Fruit fly (Drosophila melanogaster) whole organism, prepupa: Measurements from ENCODE around the gene Rtca.

Experiments used
- CG10631 ChIP-seq: fragments of 200-800 bp; sonication (Bioruptor generic); optimal IDR thresholded peaks from 2 replicates; lab custom pipeline; 2016; ENCODE audit warnings: missing biosample characterization, missing genetic modification characterization
- CG10669 ChIP-seq: fragments of 200-800 bp; sonication (Bioruptor generic); optimal IDR thresholded peaks from 3 replicates; lab custom pipeline; 2018; ENCODE audit warnings: missing biosample characterization, mild to moderate bottlenecking, missing genetic modification characterization, moderate library complexity
- CG11762 ChIP-seq: fragments of 200-800 bp; sonication (Bioruptor generic); optimal IDR thresholded peaks from 3 replicates; lab custom pipeline; 2016; ENCODE audit warnings: missing biosample characterization, missing genetic modification characterization; ENCODE audit not compliant: insufficient read depth
- CG15336 ChIP-seq: fragments of 200-800 bp; sonication (Bioruptor generic); IDR thresholded peaks from 2 replicates; pipeline ENCODE4 v1.3.6; 2022; ENCODE audit warnings: missing biosample characterization, missing genetic modification characterization
- CG1621 ChIP-seq: fragments of 200-800 bp; sonication (Bioruptor generic); optimal IDR thresholded peaks from 3 replicates; lab custom pipeline; 2018; ENCODE audit warnings: missing biosample characterization, mild to moderate bottlenecking, missing genetic modification characterization
- CG16779 ChIP-seq: fragments of 200-800 bp; sonication (Bioruptor generic); optimal IDR thresholded peaks from 3 replicates; lab custom pipeline; 2017; ENCODE audit warnings: missing biosample characterization, mild to moderate bottlenecking, missing genetic modification characterization
- CG3032 ChIP-seq: fragments of 200-800 bp; optimal IDR thresholded peaks from 2 replicates; lab custom pipeline; 2019; ENCODE audit warnings: missing biosample characterization, mild to moderate bottlenecking, missing genetic modification characterization, moderate library complexity
- CG31627 ChIP-seq: fragments of 200-800 bp; sonication (Bioruptor generic); optimal IDR thresholded peaks from 3 replicates; lab custom pipeline; 2016; ENCODE audit warnings: missing biosample characterization, missing genetic modification characterization
- CG3919 ChIP-seq: fragments of 200-800 bp; sonication (Bioruptor generic); optimal IDR thresholded peaks from 3 replicates; lab custom pipeline; 2016; ENCODE audit warnings: missing biosample characterization, missing genetic modification characterization
- CG4318 ChIP-seq: fragments of 200-800 bp; sonication (Bioruptor generic); optimal IDR thresholded peaks from 3 replicates; lab custom pipeline; 2017; ENCODE audit warnings: missing biosample characterization, mild to moderate bottlenecking, missing genetic modification characterization
- CG6163 ChIP-seq: fragments of 200-800 bp; sonication (Bioruptor generic); IDR thresholded peaks from 3 replicates; pipeline ENCODE4 v1.3.6; 2022; ENCODE audit warnings: missing biosample characterization, missing genetic modification characterization
- CG6276 ChIP-seq: fragments of 200-800 bp; sonication (Bioruptor generic); optimal IDR thresholded peaks from 2 replicates; lab custom pipeline; 2017; ENCODE audit warnings: missing biosample characterization, mild to moderate bottlenecking, missing genetic modification characterization
- CG6808 ChIP-seq: fragments of 200-800 bp; sonication (Bioruptor generic); optimal IDR thresholded peaks from 3 replicates; lab custom pipeline; 2017; ENCODE audit warnings: missing biosample characterization, missing genetic modification characterization, mild to moderate bottlenecking, moderate library complexity, missing genetic modification reagents
- CG7368 ChIP-seq: fragments of 200-800 bp; sonication (Bioruptor generic); optimal IDR thresholded peaks from 3 replicates; lab custom pipeline; 2016; ENCODE audit warnings: missing biosample characterization, missing genetic modification characterization
- CG8119 ChIP-seq: fragments of 200-800 bp; sonication (Bioruptor generic); IDR thresholded peaks from 3 replicates; pipeline ENCODE4 v1.3.6; 2022; ENCODE audit warnings: missing biosample characterization, missing genetic modification characterization
- CG8319 ChIP-seq: fragments of 200-800 bp; sonication (Bioruptor generic); optimal IDR thresholded peaks from 3 replicates; lab custom pipeline; 2016; ENCODE audit warnings: missing biosample characterization, missing genetic modification characterization
- Eip78C ChIP-seq: fragments of 200-800 bp; sonication (Bioruptor generic); peaks from one replicate; lab custom pipeline; 2016; ENCODE audit warnings: missing biosample characterization, missing genetic modification characterization
- Eip93F ChIP-seq: fragments of 200-800 bp; sonication (Bioruptor generic); optimal IDR thresholded peaks from 2 replicates; lab custom pipeline; 2016; ENCODE audit warnings: missing biosample characterization, mild to moderate bottlenecking, missing genetic modification characterization
- Ets21C ChIP-seq: fragments of 200-800 bp; sonication (Bioruptor generic); optimal IDR thresholded peaks from 3 replicates; lab custom pipeline; 2016; ENCODE audit warnings: missing biosample characterization, missing genetic modification characterization
- Ets96B ChIP-seq: fragments of 200-800 bp; optimal IDR thresholded peaks from 2 replicates; lab custom pipeline; 2019; ENCODE audit warnings: missing biosample characterization, mild to moderate bottlenecking, missing genetic modification characterization, moderate library complexity
- Gug ChIP-seq: fragments of 200-800 bp; sonication (Bioruptor generic); IDR thresholded peaks from 2 replicates; pipeline ENCODE4 v1.3.6; 2022; ENCODE audit warnings: missing biosample characterization, missing genetic modification characterization
- Hr38 ChIP-seq: sonication (Bioruptor generic); optimal IDR thresholded peaks from 2 replicates; lab custom pipeline; 2016; ENCODE audit warnings: missing biosample characterization, missing genetic modification characterization
- Hr4 ChIP-seq: fragments of 200-800 bp; sonication (Bioruptor generic); optimal IDR thresholded peaks from 3 replicates; lab custom pipeline; 2016; ENCODE audit warnings: missing biosample characterization, missing genetic modification characterization
- Lpt ChIP-seq: fragments of 200-800 bp; sonication (Bioruptor generic); optimal IDR thresholded peaks from 3 replicates; lab custom pipeline; 2016; ENCODE audit warnings: missing biosample characterization, missing genetic modification characterization
- Met ChIP-seq: fragments of 200-800 bp; sonication (Bioruptor generic); optimal IDR thresholded peaks from 3 replicates; lab custom pipeline; 2016; ENCODE audit warnings: missing biosample characterization, missing genetic modification characterization
- OdsH ChIP-seq: fragments of 200-800 bp; sonication (Bioruptor generic); optimal IDR thresholded peaks from 3 replicates; lab custom pipeline; 2016; ENCODE audit warnings: missing biosample characterization, missing genetic modification characterization
- Smox ChIP-seq: fragments of 200-800 bp; sonication (Bioruptor generic); optimal IDR thresholded peaks from 3 replicates; lab custom pipeline; 2016; ENCODE audit warnings: missing biosample characterization, missing genetic modification characterization
- Sox14 ChIP-seq: fragments of 200-800 bp; sonication (Bioruptor generic); optimal IDR thresholded peaks from 3 replicates; lab custom pipeline; 2016; ENCODE audit warnings: missing biosample characterization, missing genetic modification characterization
- Sox15 ChIP-seq: fragments of 200-800 bp; sonication (Bioruptor generic); optimal IDR thresholded peaks from 3 replicates; lab custom pipeline; 2016; ENCODE audit warnings: missing biosample characterization, missing genetic modification characterization
- acj6 ChIP-seq: fragments of 200-800 bp; sonication (Bioruptor generic); optimal IDR thresholded peaks from 3 replicates; lab custom pipeline; 2016; ENCODE audit warnings: missing biosample characterization, missing genetic modification characterization
- cyc ChIP-seq: fragments of 200-800 bp; sonication (Bioruptor generic); optimal IDR thresholded peaks from 3 replicates; lab custom pipeline; 2016; ENCODE audit warnings: missing biosample characterization, missing genetic modification characterization
- dac ChIP-seq: fragments of 200-800 bp; sonication (Bioruptor generic); optimal IDR thresholded peaks from 2 replicates; lab custom pipeline; 2017; ENCODE audit warnings: missing biosample characterization, mild to moderate bottlenecking, missing genetic modification characterization
- dsx ChIP-seq: fragments of 200-800 bp; optimal IDR thresholded peaks from 3 replicates; lab custom pipeline; 2019; ENCODE audit warnings: missing biosample characterization, mild to moderate bottlenecking, missing genetic modification characterization, moderate library complexity; ENCODE audit not compliant: poor library complexity, severe bottlenecking
- eg ChIP-seq: fragments of 200-800 bp; sonication (Bioruptor generic); IDR thresholded peaks from 3 replicates; pipeline ENCODE4 v1.3.6; 2022; ENCODE audit warnings: missing biosample characterization, missing genetic modification characterization
- esn ChIP-seq: fragments of 200-800 bp; sonication (Bioruptor generic); optimal IDR thresholded peaks from 2 replicates; lab custom pipeline; 2016; ENCODE audit warnings: missing biosample characterization, mild to moderate bottlenecking, missing genetic modification characterization, moderate library complexity
- fd59A ChIP-seq: fragments of 200-800 bp; sonication (Bioruptor generic); optimal IDR thresholded peaks from 2 replicates; lab custom pipeline; 2017; ENCODE audit warnings: missing biosample characterization, mild to moderate bottlenecking, missing genetic modification characterization, missing genetic modification reagents
- fd85E ChIP-seq: fragments of 200-800 bp; sonication (Bioruptor generic); optimal IDR thresholded peaks from 3 replicates; lab custom pipeline; 2016; ENCODE audit warnings: missing biosample characterization, missing genetic modification characterization
- fkh ChIP-seq: fragments of 200-800 bp; sonication (Bioruptor generic); optimal IDR thresholded peaks from 3 replicates; lab custom pipeline; 2017; ENCODE audit warnings: missing biosample characterization, mild to moderate bottlenecking, missing genetic modification characterization, moderate library complexity
- lz ChIP-seq: fragments of 200-800 bp; sonication (Bioruptor generic); optimal IDR thresholded peaks from 3 replicates; lab custom pipeline; 2016; ENCODE audit warnings: missing biosample characterization, missing genetic modification characterization
- pdm3 ChIP-seq: fragments of 200-800 bp; sonication (Bioruptor generic); optimal IDR thresholded peaks from 3 replicates; lab custom pipeline; 2016; ENCODE audit warnings: missing biosample characterization, missing genetic modification characterization
- spab ChIP-seq: fragments of 200-800 bp; sonication (Bioruptor generic); optimal IDR thresholded peaks from 2 replicates; lab custom pipeline; 2017; ENCODE audit warnings: missing biosample characterization, mild to moderate bottlenecking, missing genetic modification characterization, missing genetic modification reagents
- topi ChIP-seq: fragments of 200-800 bp; sonication (Bioruptor generic); optimal IDR thresholded peaks from 3 replicates; lab custom pipeline; 2016; ENCODE audit warnings: missing biosample characterization, missing genetic modification characterization
- vri ChIP-seq: fragments of 200-800 bp; sonication (Bioruptor generic); optimal IDR thresholded peaks from 3 replicates; lab custom pipeline; 2016; ENCODE audit warnings: missing biosample characterization, mild to moderate bottlenecking, missing genetic modification characterization

The Rtca gene

DNA sequence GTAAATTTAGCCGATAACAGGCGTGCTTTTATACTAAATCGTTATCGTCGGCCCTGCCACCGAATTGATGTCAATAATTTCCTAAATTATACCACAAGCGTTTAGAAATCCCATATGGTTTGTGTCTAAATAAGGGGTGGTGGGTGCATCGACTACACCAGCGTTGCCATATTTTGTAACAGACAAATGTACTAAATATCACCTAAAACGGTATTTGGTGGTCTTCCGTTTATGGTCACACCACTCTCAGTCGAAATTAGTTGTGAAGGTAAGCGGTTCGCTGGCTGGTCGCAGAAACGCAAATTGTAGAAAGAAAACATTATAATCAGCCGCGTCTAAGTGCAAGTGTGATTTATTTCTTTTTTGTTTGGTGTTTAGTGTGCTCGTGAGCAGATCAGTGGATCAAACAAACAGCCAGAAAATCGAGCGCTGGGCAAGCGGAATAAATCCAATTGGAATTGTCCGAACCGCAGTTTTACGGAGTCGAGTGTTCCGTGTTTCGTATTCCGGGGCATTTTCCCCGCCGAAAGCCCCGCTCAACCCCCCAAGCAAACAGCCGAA, 8.2 kb downstream of the Rtca start, which contains the start of the genes CG16903 and Unc-76 (continued):
- TF ChIP-seq Sox14 (GFP tag; lab: Kevin White, UChicago) (peak; percentile 32), eg (GFP tag; lab: Robert Waterston, UW) (0 out of 3 replicates have a peak, but pooled peaks have one; percentile 7), CG15336 (peak; percentile 30; the same call in 1 of the 2 replicates), CG6808 (GFP tag; lab: Kevin White, UChicago) (peak; percentile 13), Ets96B (peak; percentile 28), Hr38 (GFP tag; lab: Kevin White, UChicago) (no peak), CG16779 (tag; lab: Kevin White, UChicago) (peak; percentile 25), Eip78C (GFP tag; lab: Kevin White, UChicago) (peak; percentile 83), vri (GFP tag; lab: Kevin White, UChicago) (peak; percentile 51), CG1621 (peak; percentile 51), Gug (no peak), CG3919 (GFP tag; lab: Kevin White, UChicago) (peak; percentile 6), lz (GFP tag; lab: Kevin White, UChicago) (peak; percentile 21), Eip93F (no peak), fd85E (GFP tag; lab: Kevin White, UChicago) (no peak), fkh (peak; percentile 11), CG6163 (0 out of 3 replicates have a peak, but pooled peaks have one; percentile 26)

DNA sequence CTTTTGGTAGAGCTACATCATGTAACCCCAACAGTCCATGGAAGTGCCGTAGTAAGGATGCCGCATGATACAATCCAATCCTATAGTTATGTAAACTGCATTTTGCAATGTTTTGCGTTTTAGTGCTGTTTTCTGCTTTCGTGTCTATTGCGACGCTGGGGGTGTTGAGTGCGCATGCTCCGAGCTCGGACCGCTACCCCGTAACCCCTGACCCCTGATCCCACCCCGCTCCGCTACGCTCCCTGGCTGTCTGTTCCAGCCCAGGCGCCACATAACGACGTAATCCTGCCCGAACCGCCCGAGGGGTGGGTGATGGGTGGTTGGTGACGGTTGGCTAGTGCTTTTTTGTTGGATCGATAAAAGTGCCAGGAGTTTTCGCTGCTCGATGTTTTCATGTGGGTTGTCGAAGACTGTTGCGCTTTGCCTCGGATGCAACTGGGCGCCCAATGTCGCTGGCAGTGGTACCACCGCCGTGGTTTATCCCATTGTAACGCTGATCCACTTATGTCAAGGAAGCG, 9.7 kb downstream of the Rtca start:
- TF ChIP-seq CG6276 (GFP tag; lab: Kevin White, UChicago) (no peak), CG4318 (GFP tag; lab: Kevin White, UChicago) (no peak), esn (GFP tag; lab: Kevin White, UChicago) (no peak), CG8119 (GFP tag; lab: Robert Waterston, UW) (no peak), CG1621 (no peak), topi (GFP tag; lab: Kevin White, UChicago) (no peak), CG7368 (GFP tag; lab: Kevin White, UChicago) (no peak), Eip93F (no peak), Gug (no peak), spab (GFP tag; lab: Kevin White, UChicago) (no peak), pdm3 (GFP tag; lab: Kevin White, UChicago) (no peak), CG11762 (GFP tag; lab: Kevin White, UChicago) (no peak), vri (GFP tag; lab: Kevin White, UChicago) (no peak), CG31627 (no peak), CG10631 (GFP tag; lab: Kevin White, UChicago) (no peak), cyc (GFP tag; lab: Kevin White, UChicago) (no peak), OdsH (GFP tag; lab: Kevin White, UChicago) (no peak)

DNA sequence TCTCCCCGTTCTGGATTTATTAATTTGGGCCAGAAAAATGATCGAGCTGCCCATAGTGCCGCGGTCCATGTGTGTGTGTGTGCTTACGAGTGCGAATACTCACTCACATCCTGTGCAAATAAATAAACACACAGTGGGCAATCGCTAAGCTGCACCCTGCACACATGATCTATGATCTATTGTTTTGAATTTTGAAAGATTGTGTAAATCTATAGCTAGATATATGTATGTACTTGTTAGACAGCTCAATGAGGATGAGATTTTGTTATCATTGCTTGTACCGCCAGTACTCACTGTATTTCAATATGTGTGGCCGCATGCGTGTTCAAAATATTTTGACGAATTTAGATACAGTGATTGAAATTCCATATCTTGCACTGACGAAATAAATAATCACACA, 10.9 kb downstream of the Rtca start:
- TF ChIP-seq fd85E (GFP tag; lab: Kevin White, UChicago), result no peak
- no peak for TF ChIP-seq CG4318 (GFP tag; lab: Kevin White, UChicago)
- TF ChIP-seq Ets21C (GFP tag; lab: Kevin White, UChicago), result peak; percentile 85
- TF ChIP-seq Sox15, result peak; percentile 83
- TF ChIP-seq fkh, result no peak
- peak; percentile 83 for TF ChIP-seq fd59A (GFP tag; lab: Kevin White, UChicago)
- TF ChIP-seq CG8319, result peak; percentile 74
- no peak for TF ChIP-seq Eip93F
- peak; percentile 94 for TF ChIP-seq CG6163
- TF ChIP-seq CG11762 (GFP tag; lab: Kevin White, UChicago), result peak; percentile 83
- TF ChIP-seq Smox (GFP tag; lab: Kevin White, UChicago), result peak; percentile 80
- TF ChIP-seq CG6808 (GFP tag; lab: Kevin White, UChicago), result peak; percentile 80
- peak; percentile 86 for TF ChIP-seq CG3919 (GFP tag; lab: Kevin White, UChicago)
- peak; percentile 97 for TF ChIP-seq Eip78C (GFP tag; lab: Kevin White, UChicago)
- peak; percentile 87 for TF ChIP-seq cyc (GFP tag; lab: Kevin White, UChicago)
- TF ChIP-seq CG10669, result peak; percentile 90
- peak; percentile 86 for TF ChIP-seq lz (GFP tag; lab: Kevin White, UChicago)
- TF ChIP-seq CG15336, result peak; percentile 92
- peak; percentile 95 for TF ChIP-seq eg (GFP tag; lab: Robert Waterston, UW)
- peak; percentile 85 for TF ChIP-seq Lpt (GFP tag; lab: Kevin White, UChicago)
- TF ChIP-seq CG10631 (GFP tag; lab: Kevin White, UChicago), result peak; percentile 81
- peak; percentile 86 for TF ChIP-seq dsx
- TF ChIP-seq CG16779 (tag; lab: Kevin White, UChicago), result peak; percentile 78
- peak; percentile 90 for TF ChIP-seq Hr4 (GFP tag; lab: Kevin White, UChicago)
- TF ChIP-seq CG3032 (tag; lab: Kevin White, UChicago), result peak; percentile 88
- peak; percentile 86 for TF ChIP-seq CG1621
- TF ChIP-seq CG31627, result peak; percentile 92
- peak; percentile 85 for TF ChIP-seq dac (GFP tag; lab: Kevin White, UChicago)
- peak; percentile 82 for TF ChIP-seq CG7368 (GFP tag; lab: Kevin White, UChicago)
- TF ChIP-seq Met (GFP tag; lab: Kevin White, UChicago), result peak; percentile 79
- peak; percentile 87 for TF ChIP-seq acj6 (GFP tag; lab: Kevin White, UChicago)
